Fruit fly (Drosophila melanogaster): ENCODE results near the gene CG33645.

Gene CG33645

dm6 chr2L:13548786-13549780 lies 16.5 kb downstream of the CG33645 start, which contains the start of gene B4 (continued):
- TF ChIP-seq en (GFP tag; optimal IDR thresholded peaks at IDR 0.05), result no peak
- TF ChIP-seq wor (GFP tag; IDR thresholded peaks at IDR 0.05), result no peak
- TF ChIP-seq NC2α (GFP tag; optimal IDR thresholded peaks at IDR 0.05), result no peak
- TF ChIP-seq Camta (GFP tag; optimal IDR thresholded peaks at IDR 0.05), result peak; percentile 10
- TF ChIP-seq Atf6 (GFP tag; IDR thresholded peaks at IDR 0.05), result no peak
- TF ChIP-seq CG2120 (GFP tag; optimal IDR thresholded peaks at IDR 0.05), result peak; percentile 3
- peak; percentile 19 for TF ChIP-seq CG17568 (GFP tag; optimal IDR thresholded peaks at IDR 0.05)
- TF ChIP-seq CG10366 (GFP tag; IDR thresholded peaks at IDR 0.05), result no peak
- peak; percentile 62 for TF ChIP-seq CG10431 (GFP tag; optimal IDR thresholded peaks at IDR 0.05)
- TF ChIP-seq HLHmδ (GFP tag; optimal IDR thresholded peaks at IDR 0.05), result peak; percentile 95
- TF ChIP-seq CG15269 (tag; optimal IDR thresholded peaks at IDR 0.05), result peak; percentile 9
- peak; percentile 31 for TF ChIP-seq CG34376 (GFP tag; optimal IDR thresholded peaks at IDR 0.05)
- peak; percentile 67 for TF ChIP-seq Bgb (GFP tag; IDR thresholded peaks at IDR 0.05; ENCODE audit: partially characterized antibody)
- no peak for TF ChIP-seq toy (GFP tag; IDR thresholded peaks at IDR 0.05)
- TF ChIP-seq H2.0 (GFP tag; IDR thresholded peaks at IDR 0.05), result no peak
- no peak for TF ChIP-seq tgo (GFP tag; IDR thresholded peaks at IDR 0.05)
- TF ChIP-seq H15 (GFP tag; IDR thresholded peaks at IDR 0.05), result no peak; the same call in 2 of the 3 replicates
- no peak for TF ChIP-seq croc (GFP tag; conservative IDR thresholded peaks at IDR 0.05)
- no peak for TF ChIP-seq al (GFP tag; IDR thresholded peaks at IDR 0.05)
- peak; percentile 42 for TF ChIP-seq CG13624 (GFP tag; optimal IDR thresholded peaks at IDR 0.05)
- TF ChIP-seq Usf (GFP tag; optimal IDR thresholded peaks at IDR 0.05), result no peak
- TF ChIP-seq sens-2 (GFP tag; IDR thresholded peaks at IDR 0.05), result no peak
- no peak for TF ChIP-seq CTCF (GFP tag; optimal IDR thresholded peaks at IDR 0.05)
- peak; percentile 20 for TF ChIP-seq ewg (GFP tag; optimal IDR thresholded peaks at IDR 0.05)
- no peak for TF ChIP-seq prd (optimal IDR thresholded peaks at IDR 0.05)
- TF ChIP-seq prd (GFP tag; IDR thresholded peaks at IDR 0.05), result peak; percentile 27; the same call in 2 of the 3 replicates
- peak; percentile 26 for TF ChIP-seq sd (tag; optimal IDR thresholded peaks at IDR 0.05)
- TF ChIP-seq CG7786 (GFP tag; optimal IDR thresholded peaks at IDR 0.05), result no peak
- no peak for TF ChIP-seq CG4282 (GFP tag; optimal IDR thresholded peaks at IDR 0.05)
- no peak for TF ChIP-seq eyg (GFP tag; optimal IDR thresholded peaks at IDR 0.05)
- no peak for TF ChIP-seq CG8765 (GFP tag; IDR thresholded peaks at IDR 0.05)
- TF ChIP-seq tna (GFP tag; IDR thresholded peaks at IDR 0.05; ENCODE audit: partially characterized antibody), result peak; percentile 38; the same call in 1 of the 2 replicates
- no peak for TF ChIP-seq zf30C (GFP tag; optimal IDR thresholded peaks at IDR 0.05)
- peak; percentile 10 for TF ChIP-seq p53 (GFP tag; optimal IDR thresholded peaks at IDR 0.05)
- TF ChIP-seq nmo (GFP tag; optimal IDR thresholded peaks at IDR 0.05), result no peak
- no peak for TF ChIP-seq Taf1 (GFP tag; IDR thresholded peaks at IDR 0.05)
- TF ChIP-seq row (GFP tag; IDR thresholded peaks at IDR 0.05), result no peak; the same call in 2 of the 3 replicates
- TF ChIP-seq Fer1 (GFP tag; optimal IDR thresholded peaks at IDR 0.05), result peak; percentile 58
- peak; percentile 1 for TF ChIP-seq zfh2 (GFP tag; optimal IDR thresholded peaks at IDR 0.05)
- TF ChIP-seq Kr (GFP tag; optimal IDR thresholded peaks at IDR 0.05), result peak; percentile 65
- no peak for TF ChIP-seq CG2889 (GFP tag; IDR thresholded peaks at IDR 0.05)
- TF ChIP-seq ham (GFP tag; IDR thresholded peaks at IDR 0.05), result no peak
- no peak for TF ChIP-seq ap (GFP tag; IDR thresholded peaks at IDR 0.05)
- TF ChIP-seq CG18619 (GFP tag; optimal IDR thresholded peaks at IDR 0.05), result no peak
- TF ChIP-seq gfzf (GFP tag; optimal IDR thresholded peaks at IDR 0.05), result peak; percentile 74
- no peak for TF ChIP-seq CG14667 (GFP tag; IDR thresholded peaks at IDR 0.05)
- TF ChIP-seq CkIIα-i1 (GFP tag; IDR thresholded peaks at IDR 0.05), result no peak
- no peak for TF ChIP-seq CG8388 (GFP tag; optimal IDR thresholded peaks at IDR 0.05)
- no peak for TF ChIP-seq esg (GFP tag; conservative IDR thresholded peaks at IDR 0.05)
- TF ChIP-seq CG17385 (GFP tag; optimal IDR thresholded peaks at IDR 0.05), result peak; percentile 46
- peak; percentile 62; the same call in 2 of the 3 replicates for TF ChIP-seq gce (GFP tag; IDR thresholded peaks at IDR 0.05)
